Fruit fly (Drosophila melanogaster) whole organism, embryonic: ENCODE measurements around the gene erm.

Experiments used
- Atf3 ChIP-seq: fragments of 200-800 bp; sonication (Bioruptor generic); optimal IDR thresholded peaks from 3 replicates; lab custom pipeline; 2016; ENCODE audit warnings: missing biosample characterization, missing genetic modification characterization
- CG10147 ChIP-seq: fragments of 200-800 bp; sonication (Bioruptor generic); optimal IDR thresholded peaks from 2 replicates; lab custom pipeline; 2019; ENCODE audit warnings: missing biosample characterization, mild to moderate bottlenecking, missing genetic modification characterization, moderate library complexity
- CG10654 ChIP-seq: fragments of 200-800 bp; sonication (Bioruptor generic); optimal IDR thresholded peaks from 2 replicates; lab custom pipeline; 2016; ENCODE audit warnings: missing biosample characterization, missing genetic modification characterization
- CG12299 ChIP-seq: fragments of 200-800 bp; sonication (Bioruptor generic); optimal IDR thresholded peaks from 2 replicates; lab custom pipeline; 2018; ENCODE audit warnings: missing biosample characterization, mild to moderate bottlenecking, missing genetic modification characterization
- CG12744 ChIP-seq: fragments of 200-800 bp; sonication (Bioruptor generic); optimal IDR thresholded peaks from 2 replicates; lab custom pipeline; 2016; ENCODE audit warnings: missing biosample characterization, missing genetic modification characterization
- CG12769 ChIP-seq: fragments of 200-800 bp; sonication (Bioruptor generic); optimal IDR thresholded peaks from 2 replicates; lab custom pipeline; 2019; ENCODE audit warnings: missing biosample characterization, mild to moderate bottlenecking, missing genetic modification characterization, moderate library complexity
- CG13287 ChIP-seq: fragments of 200-800 bp; sonication (Bioruptor generic); IDR thresholded peaks from 2 replicates; pipeline ENCODE4 v1.3.6; 2022; ENCODE audit warnings: missing biosample characterization, missing genetic modification characterization; ENCODE audit not compliant: partially characterized antibody
- CG15514 ChIP-seq: fragments of 200-800 bp; sonication (Bioruptor generic); optimal IDR thresholded peaks from 3 replicates; lab custom pipeline; 2017; ENCODE audit warnings: missing biosample characterization, missing genetic modification characterization, mild to moderate bottlenecking, moderate library complexity, missing genetic modification reagents
- CG16813 ChIP-seq: fragments of 200-800 bp; sonication (Bioruptor generic); IDR thresholded peaks from 3 replicates; pipeline ENCODE4 v1.3.6; 2022; ENCODE audit warnings: missing biosample characterization, missing genetic modification characterization; ENCODE audit not compliant: partially characterized antibody
- CG17385 ChIP-seq: fragments of 200-800 bp; sonication (Bioruptor generic); optimal IDR thresholded peaks from 3 replicates; lab custom pipeline; 2018; ENCODE audit warnings: missing biosample characterization, mild to moderate bottlenecking, missing genetic modification characterization
- CG2889 ChIP-seq: fragments of 200-800 bp; sonication (Bioruptor generic); IDR thresholded peaks from 3 replicates; pipeline ENCODE4 v1.3.6; 2022; ENCODE audit warnings: missing biosample characterization, missing genetic modification characterization
- CG3163 ChIP-seq: fragments of 200-800 bp; sonication (Bioruptor generic); optimal IDR thresholded peaks from 3 replicates; lab custom pipeline; 2016; ENCODE audit warnings: missing biosample characterization, missing genetic modification characterization
- CG3838 ChIP-seq: fragments of 200-800 bp; sonication (Bioruptor generic); optimal IDR thresholded peaks from 3 replicates; lab custom pipeline; 2016; ENCODE audit warnings: missing biosample characterization, missing genetic modification characterization
- CG6272 ChIP-seq: fragments of 200-800 bp; sonication (Bioruptor generic); IDR thresholded peaks from 2 replicates; pipeline ENCODE4 v1.3.6; 2022; ENCODE audit warnings: missing biosample characterization, missing genetic modification characterization
- CG7987 ChIP-seq: fragments of 200-800 bp; sonication (Bioruptor generic); optimal IDR thresholded peaks from 2 replicates; lab custom pipeline; 2018; ENCODE audit warnings: missing biosample characterization, mild to moderate bottlenecking, missing genetic modification characterization, moderate library complexity
- CG8089 ChIP-seq: fragments of 200-800 bp; sonication (Bioruptor generic); optimal IDR thresholded peaks from 3 replicates; lab custom pipeline; 2016; ENCODE audit warnings: missing biosample characterization, missing genetic modification characterization
- CoRest ChIP-seq: fragments of 200-800 bp; sonication (Bioruptor generic); optimal IDR thresholded peaks from 3 replicates; lab custom pipeline; 2018; ENCODE audit warnings: missing biosample characterization, mild to moderate bottlenecking, missing genetic modification characterization, moderate library complexity
- E2f1 ChIP-seq: fragments of 200-800 bp; sonication (Bioruptor generic); IDR thresholded peaks from 2 replicates; pipeline ENCODE4 v1.3.6; 2022; ENCODE audit warnings: missing biosample characterization, missing genetic modification characterization
- Ets97D ChIP-seq: fragments of 200-800 bp; sonication (Bioruptor generic); optimal IDR thresholded peaks from 3 replicates; lab custom pipeline; 2016; ENCODE audit warnings: missing biosample characterization, missing genetic modification characterization
- HHEX ChIP-seq: fragments of 200-800 bp; sonication (Bioruptor generic); optimal IDR thresholded peaks from 3 replicates; lab custom pipeline; 2017; ENCODE audit warnings: missing biosample characterization, mild to moderate bottlenecking, missing genetic modification characterization, missing genetic modification reagents
- Hr3 ChIP-seq: fragments of 200-800 bp; sonication (Bioruptor generic); optimal IDR thresholded peaks from 3 replicates; lab custom pipeline; 2016; ENCODE audit warnings: missing biosample characterization, missing genetic modification characterization
- Lhr ChIP-seq: fragments of 200-800 bp; sonication (Bioruptor generic); optimal IDR thresholded peaks from 3 replicates; lab custom pipeline; 2017; ENCODE audit warnings: mild to moderate bottlenecking, missing biosample characterization, missing genetic modification reagents, missing genetic modification characterization
- Lim3 ChIP-seq: fragments of 200-800 bp; sonication (Bioruptor generic); IDR thresholded peaks from 2 replicates; pipeline ENCODE4 v1.3.6; 2022; ENCODE audit warnings: missing biosample characterization, missing genetic modification characterization
- MTF-1 ChIP-seq: fragments of 200-800 bp; sonication (Bioruptor generic); optimal IDR thresholded peaks from 2 replicates; lab custom pipeline; 2018; ENCODE audit warnings: missing biosample characterization, mild to moderate bottlenecking, missing genetic modification characterization, borderline replicate concordance
- Med ChIP-seq: fragments of 200-800 bp; sonication (Bioruptor generic); peaks from one replicate; lab custom pipeline; 2016; ENCODE audit warnings: missing biosample characterization, missing genetic modification characterization, mild to moderate bottlenecking, inconsistent platforms, moderate library complexity
- Myb ChIP-seq: fragments of 200-800 bp; sonication (Bioruptor generic); optimal IDR thresholded peaks from 2 replicates; lab custom pipeline; 2016; ENCODE audit warnings: missing biosample characterization, missing genetic modification characterization
- Nf-YC ChIP-seq: fragments of 200-800 bp; optimal IDR thresholded peaks from 3 replicates; lab custom pipeline; 2019; ENCODE audit warnings: missing biosample characterization, mild to moderate bottlenecking, missing genetic modification characterization, moderate library complexity
- Side ChIP-seq: fragments of 200-800 bp; sonication (Bioruptor generic); optimal IDR thresholded peaks from 2 replicates; lab custom pipeline; 2016; ENCODE audit warnings: missing biosample characterization, missing genetic modification characterization
- Sox100B ChIP-seq: fragments of 200-800 bp; sonication (Bioruptor generic); optimal IDR thresholded peaks from 3 replicates; lab custom pipeline; 2018; ENCODE audit warnings: missing biosample characterization, mild to moderate bottlenecking, missing genetic modification characterization
- ab ChIP-seq: fragments of 200-800 bp; sonication (Bioruptor generic); optimal IDR thresholded peaks from 2 replicates; lab custom pipeline; 2016; ENCODE audit warnings: missing biosample characterization, missing genetic modification characterization
- abd-A ChIP-seq: fragments of 200-800 bp; sonication (Bioruptor generic); optimal IDR thresholded peaks from 3 replicates; lab custom pipeline; 2019; ENCODE audit warnings: missing biosample characterization, mild to moderate bottlenecking, missing genetic modification characterization, moderate library complexity
- bbx ChIP-seq: fragments of 200-800 bp; sonication (Bioruptor generic); IDR thresholded peaks from 2 replicates; pipeline ENCODE4 v1.3.6; 2022; ENCODE audit warnings: missing biosample characterization, missing genetic modification characterization; ENCODE audit not compliant: partially characterized antibody
- br ChIP-seq: fragments of >200 bp; optimal IDR thresholded peaks from 2 replicates; lab custom pipeline; 2017
- bsh ChIP-seq, 2 experiments: fragments of 200-800 bp; sonication (Bioruptor generic); optimal IDR thresholded peaks; 2 replicates each; lab custom pipeline; 2017 to 2018; ENCODE audit warnings: mild to moderate bottlenecking in 2 of 2, missing biosample characterization in 2 of 2, missing genetic modification characterization in 2 of 2, moderate library complexity in 1 of 2
- cato ChIP-seq: fragments of 200-800 bp; sonication (Bioruptor generic); optimal IDR thresholded peaks from 2 replicates; lab custom pipeline; 2016; ENCODE audit warnings: missing biosample characterization, missing genetic modification characterization, borderline replicate concordance
- caup ChIP-seq: fragments of 200-800 bp; sonication (Bioruptor generic); optimal IDR thresholded peaks from 3 replicates; lab custom pipeline; 2017; ENCODE audit warnings: missing biosample characterization, mild to moderate bottlenecking, missing genetic modification characterization, moderate library complexity; ENCODE audit not compliant: severe bottlenecking
- croc ChIP-seq: fragments of 200-800 bp; sonication (Bioruptor generic); conservative IDR thresholded peaks from 3 replicates; pipeline ENCODE4 v1.3.6; 2022; ENCODE audit warnings: missing biosample characterization, missing genetic modification characterization
- h ChIP-seq: fragments of >200 bp; optimal IDR thresholded peaks from 2 replicates; lab custom pipeline; 2017
- hb ChIP-seq: fragments of 200-800 bp; sonication (Bioruptor generic); IDR thresholded peaks from 3 replicates; pipeline ENCODE4 v1.3.6; 2022; ENCODE audit warnings: missing biosample characterization, missing genetic modification characterization; ENCODE audit not compliant: partially characterized antibody
- hbn ChIP-seq: fragments of 200-800 bp; sonication (Bioruptor generic); IDR thresholded peaks from 2 replicates; pipeline ENCODE4 v1.3.6; 2022; ENCODE audit warnings: missing biosample characterization, missing genetic modification characterization; ENCODE audit not compliant: partially characterized antibody
- ind ChIP-seq: fragments of 200-800 bp; sonication (Bioruptor generic); optimal IDR thresholded peaks from 3 replicates; lab custom pipeline; 2016; ENCODE audit warnings: missing biosample characterization, missing genetic modification characterization
- jigr1 ChIP-seq: fragments of 200-800 bp; sonication (Bioruptor generic); IDR thresholded peaks from 3 replicates; pipeline ENCODE4 v1.3.6; 2022; ENCODE audit warnings: missing biosample characterization, missing genetic modification characterization
- lilli ChIP-seq: fragments of 200-800 bp; sonication (Bioruptor generic); optimal IDR thresholded peaks from 3 replicates; lab custom pipeline; 2016; ENCODE audit warnings: missing biosample characterization, missing genetic modification characterization
- pb ChIP-seq: fragments of 200-800 bp; sonication (Bioruptor generic); optimal IDR thresholded peaks from 3 replicates; lab custom pipeline; 2016; ENCODE audit warnings: missing biosample characterization, missing genetic modification characterization
- psq ChIP-seq: fragments of 200-800 bp; sonication (Bioruptor generic); optimal IDR thresholded peaks from 2 replicates; lab custom pipeline; 2017; ENCODE audit warnings: missing biosample characterization, missing genetic modification characterization
- pzg ChIP-seq: fragments of 200-800 bp; sonication (Bioruptor generic); optimal IDR thresholded peaks from 3 replicates; lab custom pipeline; 2018; ENCODE audit warnings: missing biosample characterization, mild to moderate bottlenecking, missing genetic modification characterization, moderate library complexity
- ranshi ChIP-seq: fragments of 200-800 bp; sonication (Bioruptor generic); IDR thresholded peaks from 2 replicates; pipeline ENCODE4 v1.3.6; 2022; ENCODE audit warnings: missing biosample characterization, missing genetic modification characterization
- slou ChIP-seq: fragments of 200-800 bp; sonication (Bioruptor generic); optimal IDR thresholded peaks from 3 replicates; lab custom pipeline; 2016; ENCODE audit warnings: missing biosample characterization, missing genetic modification characterization
- sug ChIP-seq: fragments of 200-800 bp; optimal IDR thresholded peaks from 2 replicates; lab custom pipeline; 2019; ENCODE audit warnings: missing biosample characterization, mild to moderate bottlenecking, missing genetic modification characterization, moderate library complexity
- tin ChIP-seq: fragments of 200-800 bp; sonication (Bioruptor generic); optimal IDR thresholded peaks from 3 replicates; lab custom pipeline; 2016; ENCODE audit warnings: missing biosample characterization, missing genetic modification characterization
- tna ChIP-seq: fragments of 200-800 bp; sonication (Bioruptor generic); IDR thresholded peaks from 2 replicates; pipeline ENCODE4 v1.3.6; 2022; ENCODE audit warnings: missing biosample characterization, missing genetic modification characterization; ENCODE audit not compliant: partially characterized antibody
- toy ChIP-seq: fragments of 200-800 bp; sonication (Bioruptor generic); IDR thresholded peaks from 2 replicates; pipeline ENCODE4 v1.3.6; 2022; ENCODE audit warnings: missing biosample characterization, missing genetic modification characterization

erm gene

dm6 chr2L:2015204-2015603 lies 45.0 kb upstream of the erm start (continued):
- TF ChIP-seq CG3838 (GFP tag; lab: Kevin White, UChicago), result no peak
- peak; percentile 2 for TF ChIP-seq CoRest
- no peak for TF ChIP-seq CG10654 (GFP tag; lab: Kevin White, UChicago)
- no peak for TF ChIP-seq sug (tag; lab: Kevin White, UChicago)
- TF ChIP-seq bsh (GFP tag; optimal IDR thresholded peaks at IDR 0.05; lab: Kevin White, UChicago), result no peak
- no peak for TF ChIP-seq Atf3 (GFP tag; lab: Kevin White, UChicago)
- no peak for TF ChIP-seq hb
- peak; percentile 11 for TF ChIP-seq CG10147
- no peak for TF ChIP-seq E2f1 (GFP tag; lab: Robert Waterston, UW)
- no peak for TF ChIP-seq tin (GFP tag; lab: Kevin White, UChicago)
- TF ChIP-seq CG2889 (GFP tag; lab: Robert Waterston, UW), result no peak
- TF ChIP-seq hbn, result no peak
- no peak for TF ChIP-seq Side (GFP tag; lab: Kevin White, UChicago)
- TF ChIP-seq Lhr (GFP tag; lab: Kevin White, UChicago), result no peak
- TF ChIP-seq CG12769, result peak; percentile 39
- TF ChIP-seq pb, result no peak
- TF ChIP-seq Myb, result no peak
- no peak for TF ChIP-seq slou (GFP tag; lab: Kevin White, UChicago)
- no peak for TF ChIP-seq CG7987 (GFP tag; lab: Kevin White, UChicago)
- no peak for TF ChIP-seq Lim3 (GFP tag; lab: Robert Waterston, UW)
- no peak for TF ChIP-seq CG8089 (GFP tag; lab: Kevin White, UChicago)
- no peak for TF ChIP-seq abd-A
- TF ChIP-seq br (lab: Kevin White, UChicago), result no peak
- TF ChIP-seq Hr3 (GFP tag; lab: Kevin White, UChicago), result no peak
- no peak for TF ChIP-seq CG17385
- TF ChIP-seq Sox100B (GFP tag; lab: Kevin White, UChicago), result no peak
- no peak for TF ChIP-seq caup (GFP tag; lab: Kevin White, UChicago)
- TF ChIP-seq CG12299, result no peak
- no peak for TF ChIP-seq cato
- TF ChIP-seq psq (GFP tag; lab: Kevin White, UChicago), result no peak
- TF ChIP-seq Nf-YC (tag; lab: Kevin White, UChicago), result no peak
- no peak for TF ChIP-seq jigr1 (GFP tag; lab: Robert Waterston, UW)
- peak; percentile 28 for TF ChIP-seq Med (GFP tag; lab: Kevin White, UChicago)
- no peak for TF ChIP-seq h
- TF ChIP-seq CG6272 (GFP tag; lab: Robert Waterston, UW), result no peak
- no peak for TF ChIP-seq pzg
- TF ChIP-seq Ets97D (GFP tag; lab: Kevin White, UChicago), result no peak
- no peak for TF ChIP-seq croc (GFP tag; lab: Robert Waterston, UW)
- TF ChIP-seq CG16813 (GFP tag; lab: Robert Waterston, UW), result no peak
- no peak for TF ChIP-seq ab (GFP tag; lab: Kevin White, UChicago)
- no peak for TF ChIP-seq HHEX (GFP tag; lab: Kevin White, UChicago)
- 0 out of 2 replicates have a peak, but pooled peaks have one; percentile 9 for TF ChIP-seq ranshi (GFP tag; lab: Robert Waterston, UW)
- TF ChIP-seq CG12744 (GFP tag; lab: Kevin White, UChicago), result no peak
- no peak for TF ChIP-seq lilli (GFP tag; lab: Kevin White, UChicago)
- no peak for TF ChIP-seq CG15514 (GFP tag; lab: Kevin White, UChicago)
- TF ChIP-seq MTF-1, result no peak
- TF ChIP-seq toy (GFP tag; lab: Robert Waterston, UW), result no peak
- no peak for TF ChIP-seq bbx (GFP tag; lab: Robert Waterston, UW)
- peak; percentile 18 for TF ChIP-seq ind (GFP tag; lab: Kevin White, UChicago)
- TF ChIP-seq tna (GFP tag; lab: Robert Waterston, UW), result no peak
- no peak for TF ChIP-seq CG13287 (GFP tag; lab: Robert Waterston, UW)
- no peak for TF ChIP-seq CG3163 (GFP tag; lab: Kevin White, UChicago)
